Fruit fly (Drosophila melanogaster) whole organism, embryonic: ENCODE data around the gene CG17027.

Experiments
- Antp ChIP-seq: fragments of 200-800 bp; sonication (Bioruptor generic); optimal IDR thresholded peaks from 3 replicates; lab custom pipeline; 2016; ENCODE audit warnings: missing biosample characterization, missing genetic modification characterization
- B-H2 ChIP-seq: fragments of 200-800 bp; sonication (Bioruptor generic); optimal IDR thresholded peaks from 2 replicates; lab custom pipeline; 2018; ENCODE audit warnings: missing biosample characterization, mild to moderate bottlenecking, missing genetic modification characterization
- Blimp-1 ChIP-seq: fragments of 200-800 bp; sonication (Bioruptor generic); optimal IDR thresholded peaks from 3 replicates; lab custom pipeline; 2018; ENCODE audit warnings: missing biosample characterization, missing genetic modification characterization, mild to moderate bottlenecking, moderate library complexity, missing genetic modification reagents
- CG10209 ChIP-seq: fragments of 200-800 bp; sonication (Bioruptor generic); optimal IDR thresholded peaks from 3 replicates; lab custom pipeline; 2017; ENCODE audit warnings: missing biosample characterization, mild to moderate bottlenecking, missing genetic modification characterization, missing genetic modification reagents
- CG10267 ChIP-seq: fragments of 200-800 bp; sonication (Bioruptor generic); optimal IDR thresholded peaks from 2 replicates; lab custom pipeline; 2018; ENCODE audit warnings: missing biosample characterization, mild to moderate bottlenecking, missing genetic modification characterization, moderate library complexity
- CG10654 ChIP-seq: fragments of 200-800 bp; sonication (Bioruptor generic); optimal IDR thresholded peaks from 2 replicates; lab custom pipeline; 2016; ENCODE audit warnings: missing biosample characterization, missing genetic modification characterization
- CG11085 ChIP-seq: fragments of 200-800 bp; sonication (Bioruptor generic); IDR thresholded peaks from 2 replicates; pipeline ENCODE4 v1.3.6; 2022; ENCODE audit warnings: missing biosample characterization, missing genetic modification characterization
- CG11398 ChIP-seq: fragments of 200-800 bp; sonication (Bioruptor generic); optimal IDR thresholded peaks from 2 replicates; lab custom pipeline; 2016; ENCODE audit warnings: missing biosample characterization, missing genetic modification characterization
- CG14965 ChIP-seq: fragments of 200-800 bp; sonication (Bioruptor generic); optimal IDR thresholded peaks from 2 replicates; lab custom pipeline; 2016; ENCODE audit warnings: missing biosample characterization, missing genetic modification characterization, borderline replicate concordance
- CG15011 ChIP-seq: fragments of 200-800 bp; sonication (Bioruptor generic); optimal IDR thresholded peaks from 3 replicates; lab custom pipeline; 2018; ENCODE audit warnings: missing biosample characterization, mild to moderate bottlenecking, missing genetic modification characterization
- CG15514 ChIP-seq: fragments of 200-800 bp; sonication (Bioruptor generic); optimal IDR thresholded peaks from 3 replicates; lab custom pipeline; 2017; ENCODE audit warnings: missing biosample characterization, missing genetic modification characterization, mild to moderate bottlenecking, moderate library complexity, missing genetic modification reagents
- CG16863 ChIP-seq: fragments of 200-800 bp; sonication (Bioruptor generic); optimal IDR thresholded peaks from 3 replicates; lab custom pipeline; 2016; ENCODE audit warnings: missing biosample characterization, missing genetic modification characterization
- CG17385 ChIP-seq: fragments of 200-800 bp; sonication (Bioruptor generic); optimal IDR thresholded peaks from 3 replicates; lab custom pipeline; 2018; ENCODE audit warnings: missing biosample characterization, mild to moderate bottlenecking, missing genetic modification characterization
- CG17802 ChIP-seq: fragments of 200-800 bp; sonication (Bioruptor generic); optimal IDR thresholded peaks from 2 replicates; lab custom pipeline; 2018; ENCODE audit warnings: missing biosample characterization, mild to moderate bottlenecking, missing genetic modification characterization, moderate library complexity
- CG2199 ChIP-seq: fragments of 200-800 bp; sonication (Bioruptor generic); IDR thresholded peaks from 3 replicates; pipeline ENCODE4 v1.3.6; 2022; ENCODE audit warnings: missing biosample characterization, missing genetic modification characterization
- CG4328 ChIP-seq: fragments of 200-800 bp; sonication (Bioruptor generic); optimal IDR thresholded peaks from 3 replicates; lab custom pipeline; 2017; ENCODE audit warnings: missing biosample characterization, missing genetic modification reagents, missing genetic modification characterization
- CG6175 ChIP-seq: fragments of 200-800 bp; sonication (Bioruptor generic); IDR thresholded peaks from 3 replicates; pipeline ENCODE4 v1.3.6; 2022; ENCODE audit warnings: missing biosample characterization, missing genetic modification characterization
- CG6654 ChIP-seq: fragments of 200-800 bp; sonication (Bioruptor generic); optimal IDR thresholded peaks from 2 replicates; lab custom pipeline; 2017; ENCODE audit warnings: missing biosample characterization, mild to moderate bottlenecking, missing genetic modification characterization
- CG7987 ChIP-seq: fragments of 200-800 bp; sonication (Bioruptor generic); optimal IDR thresholded peaks from 2 replicates; lab custom pipeline; 2018; ENCODE audit warnings: missing biosample characterization, mild to moderate bottlenecking, missing genetic modification characterization, moderate library complexity
- CHES-1-like ChIP-seq: fragments of 200-800 bp; sonication (Bioruptor generic); optimal IDR thresholded peaks from 2 replicates; lab custom pipeline; 2016; ENCODE audit warnings: missing biosample characterization, missing genetic modification characterization
- E2f1 ChIP-seq: fragments of 200-800 bp; sonication (Bioruptor generic); IDR thresholded peaks from 2 replicates; pipeline ENCODE4 v1.3.6; 2022; ENCODE audit warnings: missing biosample characterization, missing genetic modification characterization
- Eip74EF ChIP-seq, 2 experiments: fragments of 200-800 bp in 1 of 2; fragments of >200 bp in 1 of 2; sonication (Bioruptor generic) in 1 of 2; optimal IDR thresholded peaks; 2 replicates each; lab custom pipeline; 2017 to 2019; ENCODE audit warnings: missing biosample characterization in 2 of 2, missing genetic modification characterization in 2 of 2, mild to moderate bottlenecking in 1 of 2, moderate library complexity in 1 of 2
- Fer1 ChIP-seq: fragments of 200-800 bp; sonication (Bioruptor generic); optimal IDR thresholded peaks from 2 replicates; lab custom pipeline; 2017; ENCODE audit warnings: missing biosample characterization, mild to moderate bottlenecking, missing genetic modification characterization
- Gug ChIP-seq: fragments of 200-800 bp; sonication (Bioruptor generic); IDR thresholded peaks from 4 replicates; pipeline ENCODE4 v1.3.6; 2022; ENCODE audit warnings: missing biosample characterization, missing genetic modification characterization
- HmgD ChIP-seq: fragments of 200-800 bp; sonication (Bioruptor generic); optimal IDR thresholded peaks from 3 replicates; lab custom pipeline; 2016; ENCODE audit warnings: missing biosample characterization, missing genetic modification characterization
- Hsf ChIP-seq: fragments of 200-800 bp; sonication (Bioruptor generic); optimal IDR thresholded peaks from 3 replicates; lab custom pipeline; 2016; ENCODE audit warnings: missing biosample characterization, missing genetic modification characterization
- Mrtf ChIP-seq: fragments of 200-800 bp; sonication (Bioruptor generic); IDR thresholded peaks from 3 replicates; pipeline ENCODE4 v1.3.6; 2022; ENCODE audit warnings: missing biosample characterization, missing genetic modification characterization
- Myb ChIP-seq: fragments of 200-800 bp; sonication (Bioruptor generic); optimal IDR thresholded peaks from 2 replicates; lab custom pipeline; 2016; ENCODE audit warnings: missing biosample characterization, missing genetic modification characterization
- PHDP ChIP-seq: fragments of 200-800 bp; sonication (Bioruptor generic); optimal IDR thresholded peaks from 3 replicates; lab custom pipeline; 2018; ENCODE audit warnings: missing biosample characterization, mild to moderate bottlenecking, missing genetic modification characterization, moderate library complexity
- Pdp1 ChIP-seq, 2 experiments: fragments of 200-800 bp; sonication (Bioruptor generic); optimal IDR thresholded peaks; 3 replicates each; lab custom pipeline; 2016; ENCODE audit warnings: missing biosample characterization in 2 of 2, missing genetic modification characterization in 2 of 2, mild to moderate bottlenecking in 1 of 2, moderate library complexity in 1 of 2
- Sox102F ChIP-seq: fragments of 200-800 bp; sonication (Bioruptor generic); optimal IDR thresholded peaks from 2 replicates; lab custom pipeline; 2018; ENCODE audit warnings: missing biosample characterization, mild to moderate bottlenecking, missing genetic modification characterization, moderate library complexity
- Xbp1 ChIP-seq: fragments of 200-800 bp; sonication (Bioruptor generic); optimal IDR thresholded peaks from 3 replicates; lab custom pipeline; 2016; ENCODE audit warnings: missing biosample characterization, mild to moderate bottlenecking, missing genetic modification characterization
- btn ChIP-seq: fragments of 200-800 bp; sonication (Bioruptor generic); optimal IDR thresholded peaks from 2 replicates; lab custom pipeline; 2016; ENCODE audit warnings: missing biosample characterization, missing genetic modification characterization
- cato ChIP-seq: fragments of 200-800 bp; sonication (Bioruptor generic); optimal IDR thresholded peaks from 2 replicates; lab custom pipeline; 2016; ENCODE audit warnings: missing biosample characterization, missing genetic modification characterization, borderline replicate concordance
- chinmo ChIP-seq: fragments of 200-800 bp; sonication (Bioruptor generic); IDR thresholded peaks from 4 replicates; pipeline ENCODE4 v1.3.6; 2022; ENCODE audit warnings: missing biosample characterization, missing genetic modification characterization; ENCODE audit not compliant: partially characterized antibody
- chm ChIP-seq: fragments of 200-800 bp; sonication (Bioruptor generic); IDR thresholded peaks from 2 replicates; pipeline ENCODE4 v1.3.6; 2022; ENCODE audit warnings: missing biosample characterization, missing genetic modification characterization
- ci ChIP-seq: fragments of 200-800 bp; sonication (Bioruptor generic); IDR thresholded peaks from 3 replicates; pipeline ENCODE4 v1.3.6; 2022; ENCODE audit warnings: missing biosample characterization, missing genetic modification characterization
- crc ChIP-seq: fragments of 200-800 bp; sonication (Bioruptor generic); optimal IDR thresholded peaks from 2 replicates; lab custom pipeline; 2016; ENCODE audit warnings: missing biosample characterization, missing genetic modification characterization
- danr ChIP-seq: fragments of 200-800 bp; sonication (Bioruptor generic); IDR thresholded peaks from 2 replicates; pipeline ENCODE4 v1.3.6; 2022; ENCODE audit warnings: missing biosample characterization, missing genetic modification characterization
- exex ChIP-seq: fragments of 200-800 bp; sonication (Bioruptor generic); optimal IDR thresholded peaks from 4 replicates; lab custom pipeline; 2018; ENCODE audit warnings: missing biosample characterization, mild to moderate bottlenecking, missing genetic modification characterization, moderate library complexity
- ind ChIP-seq: fragments of 200-800 bp; sonication (Bioruptor generic); optimal IDR thresholded peaks from 3 replicates; lab custom pipeline; 2016; ENCODE audit warnings: missing biosample characterization, missing genetic modification characterization
- mam ChIP-seq: fragments of 200-800 bp; sonication (Bioruptor generic); optimal IDR thresholded peaks from 3 replicates; lab custom pipeline; 2016; ENCODE audit warnings: missing biosample characterization, missing genetic modification characterization
- pan ChIP-seq, 4 experiments: fragments of >200 bp in 3 of 4; fragments of 200-800 bp in 1 of 4; sonication (Bioruptor generic) in 1 of 4; optimal IDR thresholded peaks in 3 of 4; IDR thresholded peaks in 1 of 4; 2 replicates each; pipeline versions ENCODE4 v1.3.6 to Lab custom; 2017 to 2022; ENCODE audit warnings: missing biosample characterization in 2 of 4, missing genetic modification characterization in 2 of 4, mixed read lengths in 1 of 4
- seq ChIP-seq: fragments of 200-800 bp; sonication (Bioruptor generic); IDR thresholded peaks from 2 replicates; pipeline ENCODE4 v1.3.6; 2022; ENCODE audit warnings: missing biosample characterization, missing genetic modification characterization
- sim ChIP-seq: fragments of 200-800 bp; sonication (Bioruptor generic); IDR thresholded peaks from 2 replicates; pipeline ENCODE4 v1.3.6; 2022; ENCODE audit warnings: missing biosample characterization, missing genetic modification characterization
- sob ChIP-seq: fragments of 200-800 bp; sonication (Bioruptor generic); IDR thresholded peaks from 2 replicates; pipeline ENCODE4 v1.3.6; 2022; ENCODE audit warnings: missing biosample characterization, missing genetic modification characterization
- ssp ChIP-seq: fragments of 200-800 bp; sonication (Bioruptor generic); IDR thresholded peaks from 2 replicates; pipeline ENCODE4 v1.3.6; 2022; ENCODE audit warnings: missing biosample characterization, missing genetic modification characterization
- sug ChIP-seq: fragments of 200-800 bp; optimal IDR thresholded peaks from 2 replicates; lab custom pipeline; 2019; ENCODE audit warnings: missing biosample characterization, mild to moderate bottlenecking, missing genetic modification characterization, moderate library complexity
- zfh1 ChIP-seq: fragments of 200-800 bp; sonication (Bioruptor generic); IDR thresholded peaks from 3 replicates; pipeline ENCODE4 v1.3.6; 2022; ENCODE audit warnings: missing biosample characterization, missing genetic modification characterization

Gene CG17027

DNA sequence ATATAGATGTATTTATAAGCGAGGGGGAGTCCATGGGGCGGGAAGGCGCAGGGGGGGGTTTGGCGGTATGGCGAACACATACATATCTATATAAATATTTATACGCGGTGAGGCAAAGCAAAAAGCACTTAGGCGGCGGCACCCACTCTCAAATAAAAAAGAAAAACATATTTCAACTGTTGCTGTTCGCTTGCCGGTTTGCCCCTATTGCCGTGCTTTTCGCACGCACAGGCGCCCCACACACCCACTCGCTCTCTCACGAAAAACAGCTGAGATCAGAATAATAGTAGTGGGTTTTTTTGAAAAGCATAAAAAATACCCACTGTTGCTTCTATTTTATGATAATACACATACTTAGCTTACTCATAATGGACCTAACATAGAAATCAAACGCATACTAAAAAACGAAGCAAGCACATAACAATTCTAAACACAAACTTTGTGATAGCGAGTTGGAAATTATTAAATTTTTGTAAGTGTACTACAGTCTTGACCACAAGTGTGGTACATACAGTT is 21.3 kb downstream of the CG17027 start (continued):
- peak; percentile 86 for TF ChIP-seq sug (tag; lab: Kevin White, UChicago)
- TF ChIP-seq exex: peak; percentile 63
- TF ChIP-seq mam (GFP tag; lab: Kevin White, UChicago): peak; percentile 90
- peak in 1 of 2 experiments; percentile 77 for TF ChIP-seq Eip74EF (GFP tag; optimal IDR thresholded peaks at IDR 0.05; lab: Kevin White, UChicago)
- peak; percentile 64 for TF ChIP-seq Antp (GFP tag; lab: Kevin White, UChicago)
- TF ChIP-seq sim (GFP tag; lab: Robert Waterston, UW): no peak
- TF ChIP-seq Mrtf (GFP tag; lab: Robert Waterston, UW): no peak; the same call in 2 of the 3 replicates
- peak; percentile 62 for TF ChIP-seq Sox102F (GFP tag; lab: Kevin White, UChicago)
- peak; percentile 79 for TF ChIP-seq ind
- TF ChIP-seq CG4328 (GFP tag; lab: Kevin White, UChicago): peak; percentile 67
- 0 out of 2 replicates have a peak, but pooled peaks have one; percentile 5 for TF ChIP-seq CG11085 (GFP tag; lab: Robert Waterston, UW)
- peak; percentile 59 for TF ChIP-seq Myb (GFP tag; lab: Kevin White, UChicago)
- peak; percentile 87 for TF ChIP-seq PHDP (tag; lab: Kevin White, UChicago)
- TF ChIP-seq CG17385: peak; percentile 81
- peak; percentile 87 for TF ChIP-seq CHES-1-like (GFP tag; lab: Kevin White, UChicago)
- TF ChIP-seq danr (GFP tag; lab: Robert Waterston, UW): peak; percentile 61; the same call in 1 of the 2 replicates
- TF ChIP-seq E2f1 (GFP tag; lab: Robert Waterston, UW): peak; percentile 53
- peak; percentile 19 for TF ChIP-seq cato
- peak; percentile 78 for TF ChIP-seq Hsf (GFP tag; lab: Kevin White, UChicago)
- no peak for TF ChIP-seq pan (optimal IDR thresholded peaks at IDR 0.05; lab: Kevin White, UChicago)
- TF ChIP-seq pan (GFP tag; optimal IDR thresholded peaks at IDR 0.05 in 1 of 2, IDR thresholded peaks at IDR 0.05 in 1 of 2): peak in 1 of 2 experiments; percentile 80
- peak; percentile 31 for TF ChIP-seq CG10267 (tag; lab: Kevin White, UChicago)
- peak; percentile 78 for TF ChIP-seq CG10209
- peak; percentile 72 for TF ChIP-seq HmgD (GFP tag; lab: Kevin White, UChicago)
- peak; percentile 56 for TF ChIP-seq CG11398 (GFP tag; lab: Kevin White, UChicago)
- peak; percentile 52 for TF ChIP-seq CG16863 (GFP tag; lab: Kevin White, UChicago)
- TF ChIP-seq CG14965 (GFP tag; lab: Kevin White, UChicago): no peak
- TF ChIP-seq zfh1 (GFP tag; lab: Robert Waterston, UW): peak; percentile 49; the same call in 1 of the 3 replicates
- TF ChIP-seq CG10654 (GFP tag; lab: Kevin White, UChicago): no peak
- TF ChIP-seq CG17802 (tag; lab: Kevin White, UChicago): no peak
- peak; percentile 50; the same call in 2 of the 4 replicates for TF ChIP-seq Gug (GFP tag; lab: Robert Waterston, UW)
- peak; percentile 75; the same call in 1 of the 4 replicates for TF ChIP-seq chinmo (GFP tag; lab: Robert Waterston, UW)
- no peak for TF ChIP-seq CG2199
- peak; percentile 67 for TF ChIP-seq Xbp1 (GFP tag; lab: Kevin White, UChicago)
- peak; percentile 67 for TF ChIP-seq crc (GFP tag; lab: Kevin White, UChicago)
- peak; percentile 35 for TF ChIP-seq CG6654 (GFP tag; lab: Kevin White, UChicago)
- TF ChIP-seq ci: no peak
- TF ChIP-seq Pdp1 (GFP tag; optimal IDR thresholded peaks at IDR 0.05; lab: Kevin White, UChicago): peak; percentile 73 to 78
- TF ChIP-seq Blimp-1 (GFP tag; lab: Kevin White, UChicago): peak; percentile 52
- TF ChIP-seq sob (GFP tag; lab: Robert Waterston, UW): peak; percentile 79
- peak; percentile 93 for TF ChIP-seq Fer1 (GFP tag; lab: Kevin White, UChicago)
- 0 out of 2 replicates have a peak, but pooled peaks have one; percentile 27 for TF ChIP-seq ssp (GFP tag; lab: Robert Waterston, UW)
- peak; percentile 8 for TF ChIP-seq CG15011 (GFP tag; lab: Kevin White, UChicago)
- TF ChIP-seq seq: peak; percentile 62
- peak; percentile 48; the same call in 1 of the 3 replicates for TF ChIP-seq CG6175 (GFP tag; lab: Robert Waterston, UW)
- peak; percentile 32; the same call in 1 of the 2 replicates for TF ChIP-seq chm (GFP tag; lab: Robert Waterston, UW)
- TF ChIP-seq B-H2 (GFP tag; lab: Kevin White, UChicago): peak; percentile 89
- TF ChIP-seq CG7987 (GFP tag; lab: Kevin White, UChicago): no peak
- TF ChIP-seq btn: peak; percentile 32
- TF ChIP-seq CG15514 (GFP tag; lab: Kevin White, UChicago): peak; percentile 72
